Fruit fly (Drosophila melanogaster): Measurements from ENCODE around the gene indra.

The indra gene

DNA sequence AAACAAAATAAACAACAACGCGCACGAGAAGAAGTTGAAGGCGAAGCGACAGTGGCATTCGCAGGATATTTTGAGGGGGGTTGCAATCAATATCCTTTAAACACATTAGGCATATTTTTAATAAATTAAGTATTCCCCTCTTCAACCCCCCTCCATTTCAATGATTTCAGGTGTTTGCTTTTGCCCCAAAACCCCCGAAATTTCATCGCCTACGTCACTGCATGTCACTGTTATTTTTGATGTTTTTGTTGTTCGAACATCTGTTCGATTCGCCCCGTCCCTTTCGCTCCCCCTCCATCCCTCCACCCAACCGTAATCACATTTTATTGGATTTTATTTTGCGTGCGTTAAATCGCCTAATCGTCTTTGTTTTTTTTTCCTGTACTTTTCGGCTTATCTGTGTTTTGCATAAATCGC lies 26.0 kb upstream of the indra start (continued):
- TF ChIP-seq tll (GFP tag; optimal IDR thresholded peaks at IDR 0.05), result peak; percentile 21 to 80
- TF ChIP-seq CG12942 (GFP tag; optimal IDR thresholded peaks at IDR 0.05), result peak; percentile 70
- TF ChIP-seq CG10147 (GFP tag; optimal IDR thresholded peaks at IDR 0.05), result peak; percentile 51
- TF ChIP-seq pho (GFP tag; optimal IDR thresholded peaks at IDR 0.05), result peak; percentile 57
- TF ChIP-seq CG32767 (GFP tag; IDR thresholded peaks at IDR 0.05), result peak; percentile 71
- peak; percentile 91 for TF ChIP-seq vvl (GFP tag; IDR thresholded peaks at IDR 0.05)
- peak; percentile 68 for TF ChIP-seq Abd-B (GFP tag; optimal IDR thresholded peaks at IDR 0.05)
- peak; percentile 69 for TF ChIP-seq CG13775 (GFP tag; optimal IDR thresholded peaks at IDR 0.05)
- TF ChIP-seq NC2α (GFP tag; optimal IDR thresholded peaks at IDR 0.05), result peak; percentile 15
- TF ChIP-seq Taf1 (GFP tag; IDR thresholded peaks at IDR 0.05), result peak; percentile 69
- TF ChIP-seq Sox102F (GFP tag; optimal IDR thresholded peaks at IDR 0.05), result peak; percentile 73
- TF ChIP-seq CG7271 (tag; optimal IDR thresholded peaks at IDR 0.05), result peak; percentile 81
- peak; percentile 43 for TF ChIP-seq CG1647 (GFP tag; optimal IDR thresholded peaks at IDR 0.05)
- TF ChIP-seq Trl (optimal IDR thresholded peaks at IDR 0.05), result no peak
- TF ChIP-seq Trl (GFP tag; optimal IDR thresholded peaks at IDR 0.05), result peak; percentile 77
- peak; percentile 74 to 76 for TF ChIP-seq Pdp1 (GFP tag; optimal IDR thresholded peaks at IDR 0.05)
- peak; percentile 48 for TF ChIP-seq CG2875 (GFP tag; optimal IDR thresholded peaks at IDR 0.05)
- peak; percentile 82 for TF ChIP-seq HHEX (GFP tag; optimal IDR thresholded peaks at IDR 0.05)
- TF ChIP-seq CG4282 (GFP tag; optimal IDR thresholded peaks at IDR 0.05), result no peak
- peak; percentile 17 for TF ChIP-seq CG2116 (GFP tag; optimal IDR thresholded peaks at IDR 0.05)
- TF ChIP-seq CG4404 (GFP tag; IDR thresholded peaks at IDR 0.05), result peak; percentile 97
- peak; percentile 62 for TF ChIP-seq Ets97D (GFP tag; optimal IDR thresholded peaks at IDR 0.05)
- TF ChIP-seq CG4360 (GFP tag; IDR thresholded peaks at IDR 0.05), result peak; percentile 88
- TF ChIP-seq Ada2b (GFP tag; IDR thresholded peaks at IDR 0.05), result peak; percentile 81
- peak; percentile 81 for TF ChIP-seq lilli (GFP tag; optimal IDR thresholded peaks at IDR 0.05)
- peak; percentile 90 for TF ChIP-seq ranshi (GFP tag; IDR thresholded peaks at IDR 0.05)
- TF ChIP-seq Xrp1 (GFP tag; IDR thresholded peaks at IDR 0.05), result peak; percentile 96
- peak; percentile 22 for TF ChIP-seq fd64A (GFP tag; optimal IDR thresholded peaks at IDR 0.05)
- peak; percentile 22 for TF ChIP-seq CG4854 (GFP tag; optimal IDR thresholded peaks at IDR 0.05)
- TF ChIP-seq knrl (GFP tag; IDR thresholded peaks at IDR 0.05; ENCODE audit: partially characterized antibody), result no peak
- peak; percentile 69; the same call in 2 of the 3 replicates for TF ChIP-seq sr (GFP tag; IDR thresholded peaks at IDR 0.05)
- peak; percentile 22 for TF ChIP-seq ftz-f1 (GFP tag; optimal IDR thresholded peaks at IDR 0.05)
- peak; percentile 82 for TF ChIP-seq CG3847 (GFP tag; IDR thresholded peaks at IDR 0.05)
- peak; percentile 38 for TF ChIP-seq trem (tag; optimal IDR thresholded peaks at IDR 0.05)
- peak; percentile 74 for TF ChIP-seq nmo (GFP tag; optimal IDR thresholded peaks at IDR 0.05)
- TF ChIP-seq CG7987 (GFP tag; optimal IDR thresholded peaks at IDR 0.05), result no peak
- peak; percentile 80 for TF ChIP-seq Hsf (GFP tag; optimal IDR thresholded peaks at IDR 0.05)
- peak; percentile 53 for TF ChIP-seq cato (GFP tag; optimal IDR thresholded peaks at IDR 0.05; ENCODE audit: borderline replicate concordance)
- TF ChIP-seq sens (GFP tag), result peak; percentile 96
- TF ChIP-seq cas (GFP tag; IDR thresholded peaks at IDR 0.05), result 0 out of 2 replicates have a peak, but pooled peaks have one; percentile 10
- peak; percentile 91 for TF ChIP-seq chm (GFP tag; IDR thresholded peaks at IDR 0.05)
- TF ChIP-seq Dp (GFP tag; optimal IDR thresholded peaks at IDR 0.05), result no peak
- peak; percentile 80 for TF ChIP-seq CG7372 (GFP tag; IDR thresholded peaks at IDR 0.05)
- TF ChIP-seq CG6654 (GFP tag; optimal IDR thresholded peaks at IDR 0.05), result peak; percentile 27
- TF ChIP-seq Atf6 (GFP tag; IDR thresholded peaks at IDR 0.05), result peak; percentile 82
- TF ChIP-seq shn (GFP tag; optimal IDR thresholded peaks at IDR 0.05), result peak; percentile 48
- no peak for TF ChIP-seq pfk (GFP tag; optimal IDR thresholded peaks at IDR 0.05)
- peak; percentile 75 for TF ChIP-seq org-1 (GFP tag; optimal IDR thresholded peaks at IDR 0.05)
- peak; percentile 82 for TF ChIP-seq CG9215 (GFP tag; IDR thresholded peaks at IDR 0.05)
- TF ChIP-seq CG10209 (GFP tag; optimal IDR thresholded peaks at IDR 0.05), result peak; percentile 81
- TF ChIP-seq CG7556 (GFP tag; optimal IDR thresholded peaks at IDR 0.05), result peak; percentile 78

Data from whole organism, embryonic.